Worm (Caenorhabditis elegans): ENCODE results near the gene eef-1G.

DNA sequence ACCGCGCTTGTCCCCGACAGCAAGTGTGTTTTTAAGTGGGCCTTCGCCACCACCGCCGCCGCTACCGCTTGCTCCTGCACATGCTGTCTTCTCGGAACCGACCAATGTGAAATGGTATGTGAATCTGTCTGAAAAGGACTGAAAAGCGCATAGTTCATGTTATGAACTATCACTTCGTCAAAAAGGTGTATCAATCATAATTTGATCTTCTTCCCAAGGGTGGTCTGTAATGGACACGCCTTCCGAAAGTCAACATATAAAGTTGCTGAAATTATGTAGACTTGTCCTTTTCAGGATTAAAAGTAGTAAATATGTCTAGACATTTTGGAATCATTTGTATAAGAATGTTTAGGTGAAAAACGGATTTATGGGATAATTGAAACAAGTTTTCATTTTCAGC, 23.4 kb upstream of the eef-1G start, which contains the start of gene zip-9:
- no peak for TF ChIP-seq ama-1 (optimal IDR thresholded peaks at IDR 0.05)
- no peak for TF ChIP-seq tra-4 (tag; optimal IDR thresholded peaks at IDR 0.05)
- TF ChIP-seq B0310.2 (tag; optimal IDR thresholded peaks at IDR 0.05) = no peak
- TF ChIP-seq aly-1 (tag; optimal IDR thresholded peaks at IDR 0.05) = no peak
- TF ChIP-seq flt-1 (GFP tag; IDR thresholded peaks at IDR 0.05) = no peak
- no peak for TF ChIP-seq sea-1 (GFP tag; conservative IDR thresholded peaks at IDR 0.05)
- no peak for TF ChIP-seq ets-7 (tag; optimal IDR thresholded peaks at IDR 0.05)
- TF ChIP-seq ceh-13 (GFP tag; optimal IDR thresholded peaks at IDR 0.05) = no peak
- no peak for TF ChIP-seq scrt-1 (GFP tag; IDR thresholded peaks at IDR 0.05)
- no peak for TF ChIP-seq tbx-11 (GFP tag; IDR thresholded peaks at IDR 0.05)
- TF ChIP-seq tbx-37 (GFP tag; conservative IDR thresholded peaks at IDR 0.05) = no peak

All from whole organism, early embryonic.